Worm (Caenorhabditis elegans) whole organism, young adult: Measurements from ENCODE around the gene crh-1.

Experiments used
- B0261.1 ChIP-seq: sonication (generic microtip); optimal IDR thresholded peaks from 2 replicates; lab custom pipeline; 2016; ENCODE audit warnings: mild to moderate bottlenecking, missing genetic modification characterization, moderate library complexity, missing compliant biosample characterization
- C06A6.2 ChIP-seq: fragments of 200-800 bp; sonication (Bioruptor generic); conservative IDR thresholded peaks from 2 replicates; pipeline ENCODE4 v1.3.6; 2022; ENCODE audit warnings: missing genetic modification characterization, missing compliant biosample characterization
- D2030.7 ChIP-seq: fragments of 200-800 bp; sonication (Bioruptor generic); IDR thresholded peaks from 2 replicates; pipeline ENCODE4 v1.3.6; 2022; ENCODE audit warnings: missing genetic modification reagents, missing genetic modification characterization, missing compliant biosample characterization
- F22D6.2 ChIP-seq: sonication (generic microtip); optimal IDR thresholded peaks from 2 replicates; lab custom pipeline; 2016; ENCODE audit warnings: mild to moderate bottlenecking, missing genetic modification characterization, missing compliant biosample characterization
- F37B4.10 ChIP-seq: fragments of 200-800 bp; sonication (Bioruptor generic); IDR thresholded peaks from 2 replicates; pipeline ENCODE4 v1.3.6; 2022; ENCODE audit warnings: missing genetic modification characterization, missing compliant biosample characterization
- T07F8.4 ChIP-seq: sonication (generic microtip); optimal IDR thresholded peaks from 2 replicates; lab custom pipeline; 2016; ENCODE audit warnings: mild to moderate bottlenecking, missing genetic modification characterization, moderate library complexity, missing compliant biosample characterization
- Y56A3A.18 ChIP-seq: fragments of 200-800 bp; sonication (Bioruptor generic); IDR thresholded peaks from 2 replicates; pipeline ENCODE4 v1.3.6; 2022; ENCODE audit warnings: missing genetic modification reagents, missing genetic modification characterization, missing compliant biosample characterization
- Y95B8A.8 ChIP-seq: fragments of 200-800 bp; sonication (Bioruptor generic); IDR thresholded peaks from 2 replicates; pipeline ENCODE4 v1.3.6; 2022; ENCODE audit warnings: missing genetic modification reagents, missing genetic modification characterization, missing compliant biosample characterization
- atf-7 ChIP-seq: sonication (generic microtip); optimal IDR thresholded peaks from 2 replicates; lab custom pipeline; 2017; ENCODE audit warnings: mild to moderate bottlenecking, missing genetic modification characterization, missing compliant biosample characterization
- attf-5 ChIP-seq: fragments of 200-800 bp; sonication (Bioruptor generic); optimal IDR thresholded peaks from 2 replicates; lab custom pipeline; 2018; ENCODE audit warnings: mild to moderate bottlenecking, missing genetic modification characterization, missing compliant biosample characterization
- cebp-1 ChIP-seq, 2 experiments: fragments of 200-800 bp in 1 of 2; sonication (Bioruptor generic) in 1 of 2; sonication (generic microtip) in 1 of 2; IDR thresholded peaks in 1 of 2; optimal IDR thresholded peaks in 1 of 2; 2 replicates each; pipeline versions ENCODE4 v1.3.6 to Lab custom; 2017 to 2022; ENCODE audit warnings: missing compliant biosample characterization in 2 of 2, missing genetic modification characterization in 2 of 2, mild to moderate bottlenecking in 1 of 2, missing genetic modification reagents in 1 of 2, moderate library complexity in 1 of 2
- ceh-100 ChIP-seq: fragments of 200-800 bp; sonication (Bioruptor generic); IDR thresholded peaks from 2 replicates; pipeline ENCODE4 v1.3.6; 2022; ENCODE audit warnings: missing genetic modification reagents, missing genetic modification characterization, missing compliant biosample characterization
- ceh-27 ChIP-seq: fragments of 200-800 bp; sonication (Bioruptor generic); optimal IDR thresholded peaks from 2 replicates; lab custom pipeline; 2018; ENCODE audit warnings: mild to moderate bottlenecking, missing genetic modification characterization, moderate library complexity, missing compliant biosample characterization
- ceh-58 ChIP-seq: fragments of 200-800 bp; sonication (Bioruptor generic); IDR thresholded peaks from 2 replicates; pipeline ENCODE4 v1.3.6; 2022; ENCODE audit warnings: missing genetic modification characterization, missing compliant biosample characterization
- efl-1 ChIP-seq: fragments of 150-350 bp; optimal IDR thresholded peaks from 2 replicates; lab custom pipeline; 2014; ENCODE audit warnings: missing biosample characterization, missing genetic modification reagents, missing genetic modification characterization
- egl-44 ChIP-seq: fragments of 200-800 bp; sonication (Bioruptor generic); IDR thresholded peaks from 2 replicates; pipeline ENCODE4 v1.3.6; 2022; ENCODE audit warnings: missing genetic modification reagents, missing genetic modification characterization, missing compliant biosample characterization
- ets-4 ChIP-seq: fragments of 200-800 bp; sonication (Bioruptor generic); optimal IDR thresholded peaks from 2 replicates; lab custom pipeline; 2018; ENCODE audit warnings: mild to moderate bottlenecking, missing genetic modification characterization, missing compliant biosample characterization
- fkh-3 ChIP-seq: sonication (generic microtip); optimal IDR thresholded peaks from 2 replicates; lab custom pipeline; 2016; ENCODE audit warnings: mild to moderate bottlenecking, missing genetic modification characterization, missing compliant biosample characterization
- hmg-1.2 ChIP-seq: fragments of 200-800 bp; sonication (Bioruptor generic); IDR thresholded peaks from 2 replicates; pipeline ENCODE4 v1.3.6; 2022; ENCODE audit warnings: missing genetic modification reagents, missing genetic modification characterization, missing compliant biosample characterization
- hmg-20 ChIP-seq: fragments of 200-800 bp; sonication (Bioruptor generic); IDR thresholded peaks from 2 replicates; pipeline ENCODE4 v1.3.6; 2022; ENCODE audit warnings: missing genetic modification reagents, missing genetic modification characterization, missing compliant biosample characterization
- hrde-1 ChIP-seq: sonication (generic microtip); optimal IDR thresholded peaks from 2 replicates; lab custom pipeline; 2016; ENCODE audit warnings: missing genetic modification characterization, mild to moderate bottlenecking, missing compliant biosample characterization, moderate library complexity, missing genotype, missing genetic modification reagents, borderline replicate concordance
- lin-26 ChIP-seq: fragments of 200-800 bp; sonication (Bioruptor generic); IDR thresholded peaks from 2 replicates; pipeline ENCODE4 v1.3.6; 2022; ENCODE audit warnings: missing genetic modification reagents, missing genetic modification characterization, missing compliant biosample characterization
- madf-3 ChIP-seq: fragments of 200-800 bp; sonication (Bioruptor generic); IDR thresholded peaks from 2 replicates; pipeline ENCODE4 v1.3.6; 2022; ENCODE audit warnings: missing genetic modification reagents, missing genetic modification characterization, missing compliant biosample characterization
- madf-6 ChIP-seq: fragments of 200-800 bp; sonication (Bioruptor generic); IDR thresholded peaks from 2 replicates; pipeline ENCODE4 v1.3.6; 2022; ENCODE audit warnings: missing genetic modification reagents, missing genetic modification characterization, missing compliant biosample characterization
- madf-8 ChIP-seq: fragments of 200-800 bp; sonication (Bioruptor generic); conservative IDR thresholded peaks from 2 replicates; pipeline ENCODE4 v1.3.6; 2022; ENCODE audit warnings: missing genetic modification reagents, missing genetic modification characterization, missing compliant biosample characterization
- nfyb-1 ChIP-seq: fragments of 200-800 bp; sonication (Bioruptor generic); IDR thresholded peaks from 2 replicates; pipeline ENCODE4 v1.3.6; 2022; ENCODE audit warnings: missing genetic modification reagents, missing genetic modification characterization, missing compliant biosample characterization
- nhr-120 ChIP-seq: fragments of 200-800 bp; sonication (Bioruptor generic); IDR thresholded peaks from 2 replicates; pipeline ENCODE4 v1.3.6; 2022; ENCODE audit warnings: missing genetic modification characterization, missing compliant biosample characterization
- nhr-27 ChIP-seq: fragments of 200-800 bp; sonication (Bioruptor generic); optimal IDR thresholded peaks from 2 replicates; lab custom pipeline; 2018; ENCODE audit warnings: mild to moderate bottlenecking, missing genetic modification characterization, moderate library complexity, missing compliant biosample characterization
- rpc-1 ChIP-seq, 2 experiments: fragments of 150-350 bp in 1 of 2; sonication (generic microtip) in 1 of 2; optimal IDR thresholded peaks; 2 replicates each; lab custom pipeline; 2014 to 2018; ENCODE audit warnings: missing biosample characterization in 1 of 2, missing genetic modification characterization in 1 of 2, missing genetic modification reagents in 1 of 2, missing genotype in 1 of 2
- snpc-3.4 ChIP-seq: sonication (generic microtip); optimal IDR thresholded peaks from 2 replicates; lab custom pipeline; 2017; ENCODE audit warnings: missing genetic modification characterization, mild to moderate bottlenecking, missing compliant biosample characterization, antibody characterized with exemption, moderate library complexity, missing genotype, missing genetic modification reagents
- tbp1 ChIP-seq: fragments of 200-800 bp; sonication (Bioruptor generic); optimal IDR thresholded peaks from 2 replicates; lab custom pipeline; 2018; ENCODE audit warnings: mild to moderate bottlenecking, missing genetic modification characterization, missing compliant biosample characterization
- xnd-1 ChIP-seq: sonication (generic microtip); optimal IDR thresholded peaks from 2 replicates; lab custom pipeline; 2016; ENCODE audit warnings: missing genotype, missing genetic modification reagents, missing genetic modification characterization, missing compliant biosample characterization
- ztf-25 ChIP-seq: fragments of 200-800 bp; sonication (Bioruptor generic); IDR thresholded peaks from 2 replicates; pipeline ENCODE4 v1.3.6; 2022; ENCODE audit warnings: missing genetic modification reagents, missing genetic modification characterization, missing compliant biosample characterization
- ztf-26 ChIP-seq: sonication (generic microtip); optimal IDR thresholded peaks from 2 replicates; lab custom pipeline; 2017; ENCODE audit warnings: missing genetic modification characterization, missing compliant biosample characterization

crh-1 gene

ce11 chrIII:11657185-11657817 is at the start of gene crh-1 (continued):
- TF ChIP-seq snpc-3.4 (tag; lab: Kevin White, UChicago): peak; percentile 3
- TF ChIP-seq hmg-20 (GFP tag; lab: Robert Waterston, UW): 0 out of 2 replicates have a peak, but pooled peaks have one; percentile 49
- TF ChIP-seq attf-5 (GFP tag; lab: Kevin White, UChicago): peak; percentile 43
- TF ChIP-seq cebp-1 (GFP tag; IDR thresholded peaks at IDR 0.05; lab: Robert Waterston, UW): no peak
- TF ChIP-seq cebp-1 (tag; optimal IDR thresholded peaks at IDR 0.05; lab: Kevin White, UChicago): peak; percentile 7
- peak; percentile 53 for TF ChIP-seq atf-7 (tag; lab: Kevin White, UChicago)
- peak; percentile 78 for TF ChIP-seq nfyb-1
- no peak for TF ChIP-seq hrde-1 (tag; lab: Kevin White, UChicago)
- peak; percentile 42 for TF ChIP-seq xnd-1 (tag; lab: Kevin White, UChicago)
- TF ChIP-seq efl-1: peak; percentile 41
- TF ChIP-seq F22D6.2 (tag; lab: Kevin White, UChicago): no peak
- peak; percentile 52 for TF ChIP-seq ztf-26 (tag; lab: Kevin White, UChicago)
- peak; percentile 74 for TF ChIP-seq madf-6 (GFP tag; lab: Robert Waterston, UW)
- TF ChIP-seq F37B4.10 (GFP tag; lab: Robert Waterston, UW): no peak
- no peak for TF ChIP-seq fkh-3 (tag; lab: Kevin White, UChicago)

ce11 chrIII:11607870-11608269 is 49.7 kb upstream of the crh-1 start, which contains the start of gene Y66D12A.1:
Y66D12A.1 (plus strand) TSS chrIII:11608170.
- no peak for TF ChIP-seq madf-8
- no peak for TF ChIP-seq ets-4 (GFP tag; lab: Kevin White, UChicago)
- no peak for TF ChIP-seq C06A6.2 (GFP tag; lab: Robert Waterston, UW)
- TF ChIP-seq nhr-27: no peak
- no peak for TF ChIP-seq ceh-27 (GFP tag; lab: Kevin White, UChicago)
- no peak for TF ChIP-seq Y56A3A.18 (GFP tag; lab: Robert Waterston, UW)
- no peak for TF ChIP-seq ceh-100
- no peak for TF ChIP-seq T07F8.4 (tag; lab: Kevin White, UChicago)
- no peak for TF ChIP-seq ceh-58 (GFP tag; lab: Robert Waterston, UW)

- TF ChIP-seq tbp1: peak; percentile 72
- 0 out of 2 replicates have a peak, but pooled peaks have one; percentile 43 for TF ChIP-seq Y95B8A.8 (GFP tag; lab: Robert Waterston, UW)
- peak; percentile 83 for TF ChIP-seq lin-26 (GFP tag; lab: Robert Waterston, UW)
- TF ChIP-seq nhr-120 (GFP tag; lab: Robert Waterston, UW): 0 out of 2 replicates have a peak, but pooled peaks have one; percentile 31
- peak; percentile 49; the same call in 1 of the 2 replicates for TF ChIP-seq D2030.7
- TF ChIP-seq egl-44 (GFP tag; lab: Robert Waterston, UW): peak; percentile 73; the same call in 1 of the 2 replicates
- peak; percentile 19 for TF ChIP-seq rpc-1 (optimal IDR thresholded peaks at IDR 0.05; lab: Kevin White, UChicago)
- TF ChIP-seq rpc-1 (tag; optimal IDR thresholded peaks at IDR 0.05; lab: Kevin White, UChicago): peak; percentile 64
- TF ChIP-seq B0261.1 (tag; lab: Kevin White, UChicago): peak; percentile 43
- TF ChIP-seq madf-3 (GFP tag; lab: Robert Waterston, UW): 0 out of 2 replicates have a peak, but pooled peaks have one; percentile 4
- TF ChIP-seq madf-6 (GFP tag; lab: Robert Waterston, UW): peak; percentile 51
- peak; percentile 33; the same call in 1 of the 2 replicates for TF ChIP-seq hmg-1.2 (GFP tag; lab: Robert Waterston, UW)
- peak; percentile 55; the same call in 1 of the 2 replicates for TF ChIP-seq ztf-25 (GFP tag; lab: Robert Waterston, UW)
- TF ChIP-seq nfyb-1: 0 out of 2 replicates have a peak, but pooled peaks have one; percentile 40
- 0 out of 2 replicates have a peak, but pooled peaks have one; percentile 13 for TF ChIP-seq ceh-100
Measured at ce11 chrIII:11608970-11609369, 48.6 kb upstream of the crh-1 start.
